Worm (Caenorhabditis elegans) whole organism, L4 larva: ENCODE measurements around the gene rig-4.

Source experiments
- F49E8.2 ChIP-seq: sonication (generic microtip); optimal IDR thresholded peaks from 2 replicates; lab custom pipeline; 2016; ENCODE audit warnings: missing compliant biosample characterization, mild to moderate bottlenecking, missing genetic modification characterization, borderline replicate concordance
- Y48G9A.11 ChIP-seq: fragments of 200-800 bp; sonication (Bioruptor generic); IDR thresholded peaks from 2 replicates; pipeline ENCODE4 v1.3.6; 2022; ENCODE audit warnings: missing genetic modification reagents, missing genetic modification characterization, missing compliant biosample characterization
- Y5F2A.4 ChIP-seq: fragments of 200-800 bp; sonication (Bioruptor generic); optimal IDR thresholded peaks from 2 replicates; lab custom pipeline; 2018; ENCODE audit warnings: mild to moderate bottlenecking, missing genetic modification characterization, missing compliant biosample characterization
- ZK546.5 ChIP-seq, 2 experiments: sonication (generic microtip); optimal IDR thresholded peaks; 2 replicates each; lab custom pipeline; 2017; ENCODE audit warnings: missing biosample characterization in 2 of 2, missing genetic modification characterization in 2 of 2
- attf-4 ChIP-seq: sonication (generic microtip); optimal IDR thresholded peaks from 3 replicates; lab custom pipeline; 2017; ENCODE audit warnings: missing biosample characterization, missing genetic modification characterization
- ceh-32 ChIP-seq: sonication (generic microtip); optimal IDR thresholded peaks from 2 replicates; lab custom pipeline; 2016; ENCODE audit warnings: mild to moderate bottlenecking, missing genetic modification characterization, missing compliant biosample characterization; ENCODE audit not compliant: poor library complexity
- ceh-44 ChIP-seq: fragments of 200-800 bp; sonication (Bioruptor generic); IDR thresholded peaks from 2 replicates; pipeline ENCODE4 v1.3.6; 2022; ENCODE audit warnings: missing genetic modification reagents, missing genetic modification characterization, missing compliant biosample characterization
- ctbp-1 ChIP-seq: fragments of 200-800 bp; sonication (Bioruptor generic); IDR thresholded peaks from 2 replicates; pipeline ENCODE4 v1.3.6; 2022; ENCODE audit warnings: missing genetic modification reagents, missing genetic modification characterization, missing compliant biosample characterization
- daf-16 ChIP-seq, 3 experiments: sonication (generic microtip); optimal IDR thresholded peaks; 2 replicates each; lab custom pipeline; 2016 to 2017; ENCODE audit warnings: missing genetic modification characterization in 3 of 3, missing genetic modification reagents in 3 of 3, mild to moderate bottlenecking in 2 of 3, missing compliant biosample characterization in 2 of 3, missing biosample characterization in 1 of 3, moderate library complexity in 1 of 3
- dmd-6 ChIP-seq: fragments of 200-800 bp; sonication (Bioruptor generic); IDR thresholded peaks from 2 replicates; pipeline ENCODE4 v1.3.6; 2022; ENCODE audit warnings: missing genetic modification reagents, missing genetic modification characterization, missing compliant biosample characterization
- dmd-8 ChIP-seq: fragments of 200-800 bp; sonication (Bioruptor generic); IDR thresholded peaks from 2 replicates; pipeline ENCODE4 v1.3.6; 2022; ENCODE audit warnings: missing genetic modification characterization, missing compliant biosample characterization
- egl-43 ChIP-seq: fragments of 200-800 bp; sonication (Bioruptor generic); IDR thresholded peaks from 2 replicates; pipeline ENCODE4 v1.3.6; 2022; ENCODE audit warnings: missing genetic modification reagents, missing genetic modification characterization, missing compliant biosample characterization
- fkh-10 ChIP-seq: fragments of 150-350 bp; optimal IDR thresholded peaks from 2 replicates; lab custom pipeline; 2014; ENCODE audit warnings: missing biosample characterization, missing genetic modification reagents, missing genetic modification characterization
- hif-1 ChIP-seq, 2 experiments: sonication (generic microtip); optimal IDR thresholded peaks; 2 replicates each; lab custom pipeline; 2016 to 2017; ENCODE audit warnings: missing compliant biosample characterization in 2 of 2, missing genetic modification characterization in 2 of 2, missing genetic modification reagents in 2 of 2, missing genotype in 2 of 2, mild to moderate bottlenecking in 1 of 2
- hmg-1.1 ChIP-seq: fragments of 200-800 bp; sonication (Bioruptor generic); IDR thresholded peaks from 2 replicates; pipeline ENCODE4 v1.3.6; 2022; ENCODE audit warnings: missing genetic modification reagents, missing genetic modification characterization, missing compliant biosample characterization
- lin-1 ChIP-seq: fragments of 200-800 bp; sonication (Bioruptor generic); IDR thresholded peaks from 2 replicates; pipeline ENCODE4 v1.3.6; 2022; ENCODE audit warnings: missing genetic modification reagents, missing genetic modification characterization, missing compliant biosample characterization
- lin-13 ChIP-seq: fragments of 150-350 bp; optimal IDR thresholded peaks from 2 replicates; lab custom pipeline; 2014; ENCODE audit warnings: missing biosample characterization, missing genetic modification reagents, missing genetic modification characterization
- lin-38 ChIP-seq: fragments of 200-800 bp; sonication (Bioruptor generic); IDR thresholded peaks from 2 replicates; pipeline ENCODE4 v1.3.6; 2022; ENCODE audit warnings: missing genetic modification reagents, missing genetic modification characterization, missing compliant biosample characterization
- lsy-2 ChIP-seq, 2 experiments: fragments of 150-350 bp in 1 of 2; sonication (generic microtip) in 1 of 2; optimal IDR thresholded peaks; 2 replicates each; lab custom pipeline; 2014 to 2017; ENCODE audit warnings: missing biosample characterization in 2 of 2, missing genetic modification characterization in 2 of 2
- mdl-1 ChIP-seq, 2 experiments: fragments of 150-350 bp in 1 of 2; sonication (generic microtip) in 1 of 2; optimal IDR thresholded peaks; 2 replicates each; lab custom pipeline; 2014 to 2017; ENCODE audit warnings: missing biosample characterization in 2 of 2, missing genetic modification characterization in 2 of 2
- mep-1 ChIP-seq: fragments of 150-350 bp; sonication (generic microtip); optimal IDR thresholded peaks from 3 replicates; lab custom pipeline; 2014; ENCODE audit warnings: missing biosample characterization, missing genetic modification characterization
- nhr-237 ChIP-seq: sonication (generic microtip); optimal IDR thresholded peaks from 2 replicates; lab custom pipeline; 2017; ENCODE audit warnings: missing biosample characterization, missing genetic modification characterization
- nhr-25 ChIP-seq: sonication (generic microtip); optimal IDR thresholded peaks from 2 replicates; lab custom pipeline; 2017; ENCODE audit warnings: missing genetic modification characterization, mild to moderate bottlenecking, missing compliant biosample characterization, antibody characterized with exemption, moderate library complexity, borderline replicate concordance; ENCODE audit not compliant: insufficient read depth
- nhr-28 ChIP-seq: fragments of 150-350 bp; optimal IDR thresholded peaks from 2 replicates; lab custom pipeline; 2014; ENCODE audit warnings: missing biosample characterization, missing genetic modification characterization
- nhr-77 ChIP-seq: fragments of 150-350 bp; optimal IDR thresholded peaks from 2 replicates; lab custom pipeline; 2014; ENCODE audit warnings: missing biosample characterization, missing genetic modification characterization
- saeg-2 ChIP-seq: fragments of 200-800 bp; sonication (Bioruptor generic); IDR thresholded peaks from 2 replicates; pipeline ENCODE4 v1.3.6; 2022; ENCODE audit warnings: missing genetic modification reagents, missing genetic modification characterization, missing compliant biosample characterization
- set-16 ChIP-seq: fragments of 200-800 bp; sonication (Bioruptor generic); IDR thresholded peaks from 2 replicates; pipeline ENCODE4 v1.3.6; 2022; ENCODE audit warnings: missing genetic modification reagents, missing genetic modification characterization, missing compliant biosample characterization
- snpc-1.2 ChIP-seq: fragments of 200-800 bp; sonication (Bioruptor generic); IDR thresholded peaks from 2 replicates; pipeline ENCODE4 v1.3.6; 2022; ENCODE audit warnings: missing genetic modification reagents, missing genetic modification characterization, missing compliant biosample characterization
- spr-1 ChIP-seq: sonication (generic microtip); optimal IDR thresholded peaks from 2 replicates; lab custom pipeline; 2016; ENCODE audit warnings: mild to moderate bottlenecking, missing genetic modification characterization, missing compliant biosample characterization
- tra-1 ChIP-seq: fragments of 200-800 bp; sonication (Bioruptor generic); IDR thresholded peaks from 2 replicates; pipeline ENCODE4 v1.3.6; 2022; ENCODE audit warnings: missing genetic modification reagents, missing genetic modification characterization, missing compliant biosample characterization
- unc-130 ChIP-seq: sonication (generic microtip); optimal IDR thresholded peaks from 2 replicates; lab custom pipeline; 2016; ENCODE audit warnings: missing genetic modification reagents, missing genetic modification characterization, missing compliant biosample characterization
- unc-62 ChIP-seq, 3 experiments: fragments of 150-350 bp in 1 of 3; sonication (generic microtip); optimal IDR thresholded peaks in 2 of 3; peaks in 1 of 3; 1 replicate in 1 of 3; 2 replicates in 2 of 3; lab custom pipeline; 2014 to 2017; ENCODE audit warnings: missing biosample characterization in 3 of 3, missing genetic modification characterization in 3 of 3, missing genetic modification reagents in 3 of 3, missing genotype in 1 of 3
- vab-7 ChIP-seq: fragments of 200-800 bp; sonication (Bioruptor generic); IDR thresholded peaks from 2 replicates; pipeline ENCODE4 v1.3.6; 2022; ENCODE audit warnings: missing genetic modification reagents, missing genetic modification characterization, missing compliant biosample characterization
- zag-1 ChIP-seq: fragments of 150-350 bp; optimal IDR thresholded peaks from 2 replicates; lab custom pipeline; 2014; ENCODE audit warnings: missing biosample characterization, missing genetic modification characterization
- ztf-11 ChIP-seq: fragments of 150-350 bp; optimal IDR thresholded peaks from 2 replicates; lab custom pipeline; 2014; ENCODE audit warnings: missing biosample characterization, missing genetic modification characterization
- ztf-7 ChIP-seq: fragments of 150-350 bp; optimal IDR thresholded peaks from 2 replicates; lab custom pipeline; 2014; ENCODE audit warnings: missing biosample characterization, missing genetic modification characterization

rig-4 gene

ce11 chrIV:7958092-7958491, 45.8 kb downstream of the rig-4 start:
- TF ChIP-seq lsy-2 (tag; optimal IDR thresholded peaks at IDR 0.05; lab: Kevin White, UChicago) (peak in 1 of 2 experiments; percentile 26), lin-38 (peak; percentile 30; the same call in 1 of the 2 replicates), lin-1 (GFP tag; lab: Robert Waterston, UW) (no peak), spr-1 (tag; lab: Kevin White, UChicago) (no peak), attf-4 (tag; lab: Kevin White, UChicago) (no peak), F49E8.2 (peak; percentile 34), ztf-11 (tag; lab: Kevin White, UChicago) (no peak), nhr-237 (no peak), daf-16 (GFP tag; optimal IDR thresholded peaks at IDR 0.05; lab: Kevin White, UChicago) (no peak), daf-16 (tag; optimal IDR thresholded peaks at IDR 0.05; lab: Kevin White, UChicago) (no peak), Y48G9A.11 (GFP tag; lab: Robert Waterston, UW) (peak; percentile 67), Y5F2A.4 (GFP tag; lab: Kevin White, UChicago) (no peak), saeg-2 (GFP tag; lab: Robert Waterston, UW) (no peak), tra-1 (GFP tag; lab: Robert Waterston, UW) (no peak), unc-130 (GFP tag; lab: Kevin White, UChicago) (peak; percentile 75), dmd-8 (no peak), nhr-25 (tag; lab: Kevin White, UChicago) (no peak), fkh-10 (no peak), ceh-44 (GFP tag; lab: Robert Waterston, UW) (no peak), ctbp-1 (GFP tag; lab: Robert Waterston, UW) (no peak), ztf-7 (tag; lab: Kevin White, UChicago) (no peak), mep-1 (tag; lab: Kevin White, UChicago) (no peak), dmd-6 (GFP tag; lab: Robert Waterston, UW) (no peak), snpc-1.2 (no peak), nhr-77 (tag; lab: Kevin White, UChicago) (no peak), nhr-28 (no peak), hif-1 (tag; optimal IDR thresholded peaks at IDR 0.05; lab: Kevin White, UChicago) (no peak), ZK546.5 (tag; optimal IDR thresholded peaks at IDR 0.05; lab: Kevin White, UChicago) (no peak), mdl-1 (tag; optimal IDR thresholded peaks at IDR 0.05; lab: Kevin White, UChicago) (no peak), zag-1 (no peak), ceh-32 (tag; lab: Kevin White, UChicago) (no peak), lin-13 (GFP tag; lab: Kevin White, UChicago) (no peak), hmg-1.1 (GFP tag; lab: Robert Waterston, UW) (no peak)

ce11 chrIV:7957504-7957903, 46.4 kb downstream of the rig-4 start, which contains the start of gene frpr-10:
Gene frpr-10 (plus strand): TSS chrIV:7957804.
- TF ChIP-seq ctbp-1 (GFP tag; lab: Robert Waterston, UW), result no peak
- TF ChIP-seq vab-7 (GFP tag; lab: Robert Waterston, UW), result no peak
- TF ChIP-seq ztf-7 (tag; lab: Kevin White, UChicago), result no peak
- TF ChIP-seq set-16 (GFP tag; lab: Robert Waterston, UW), result 0 out of 2 replicates have a peak, but pooled peaks have one; percentile 14
- 0 out of 2 replicates have a peak, but pooled peaks have one; percentile 27 for TF ChIP-seq egl-43 (GFP tag; lab: Robert Waterston, UW)
- peak in 1 of 2 experiments; percentile 45 for TF ChIP-seq unc-62 (GFP tag; optimal IDR thresholded peaks at IDR 0.05 in 1 of 2; lab: Kevin White, UChicago)
- no peak for TF ChIP-seq unc-62 (tag; optimal IDR thresholded peaks at IDR 0.05; lab: Kevin White, UChicago)
